Worm (Caenorhabditis elegans): Measurements from ENCODE around the gene ZK673.5.

- TF ChIP-seq klf-2 (GFP tag; conservative IDR thresholded peaks at IDR 0.05) (no peak), flt-1 (GFP tag; IDR thresholded peaks at IDR 0.05) (no peak), ztf-29 (GFP tag; IDR thresholded peaks at IDR 0.05) (no peak), med-1 (GFP tag; optimal IDR thresholded peaks at IDR 0.05; ENCODE audit: insufficient read depth) (no peak), ztf-23 (GFP tag; IDR thresholded peaks at IDR 0.05) (no peak), ref-1 (GFP tag; conservative IDR thresholded peaks at IDR 0.05) (no peak), tab-1 (GFP tag; IDR thresholded peaks at IDR 0.05) (no peak), cog-1 (tag; optimal IDR thresholded peaks at IDR 0.05) (no peak)
Measured at ce11 chrII:10476959-10477358, 15.7 kb downstream of the ZK673.5 start, which contains the start of gene ZK666.4.
